Fruit fly (Drosophila melanogaster): ENCODE measurements around the gene Regnase-1.

The Regnase-1 gene

DNA sequence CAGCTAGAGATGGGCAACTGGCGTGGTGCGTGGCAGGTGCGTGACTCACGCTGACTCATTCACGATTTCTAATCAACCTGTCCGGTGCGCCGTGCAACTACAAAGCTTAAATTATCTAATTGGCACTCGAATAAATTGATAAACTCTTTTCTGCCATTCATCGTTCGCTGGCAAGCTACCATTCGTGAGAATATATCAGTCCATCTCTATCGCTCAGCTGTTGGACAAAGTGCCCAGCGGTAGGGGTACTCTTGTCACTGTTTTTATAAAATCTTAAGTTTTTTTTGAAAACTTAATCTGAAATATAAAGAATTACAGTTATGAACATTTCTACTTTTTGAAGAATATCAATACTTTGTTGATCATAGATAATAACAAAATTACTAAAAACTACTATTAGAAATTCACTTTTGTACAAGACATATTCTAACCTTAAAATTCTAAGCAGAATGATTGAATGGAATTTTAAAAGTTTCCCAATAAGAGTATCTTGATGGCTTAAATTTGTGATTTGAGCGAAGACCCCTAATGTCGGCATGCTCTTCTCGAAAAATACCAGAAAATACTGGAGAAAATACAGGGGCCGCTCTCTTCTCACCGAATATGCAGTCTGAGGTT lies 14.6 kb downstream of the Regnase-1 start, which contains the start of the genes PIG-L and psidin (continued):
- TF ChIP-seq hbn (GFP tag; IDR thresholded peaks at IDR 0.05; ENCODE audit: partially characterized antibody) (peak; percentile 76), BEAF-32 (GFP tag; optimal IDR thresholded peaks at IDR 0.05) (peak; percentile 93), Doc2 (GFP tag; IDR thresholded peaks at IDR 0.05) (no peak), bcd (GFP tag; optimal IDR thresholded peaks at IDR 0.05) (peak; percentile 71), CHES-1-like (GFP tag; optimal IDR thresholded peaks at IDR 0.05) (peak; percentile 58), CG11398 (GFP tag; optimal IDR thresholded peaks at IDR 0.05) (peak; percentile 56), pan (optimal IDR thresholded peaks at IDR 0.05) (no peak), pan (GFP tag; optimal IDR thresholded peaks at IDR 0.05 in 1 of 2, IDR thresholded peaks at IDR 0.05 in 1 of 2) (peak in 1 of 2 experiments; percentile 45), CG15269 (tag; optimal IDR thresholded peaks at IDR 0.05) (peak; percentile 89), fru (optimal IDR thresholded peaks at IDR 0.05) (no peak), zen2 (GFP tag; IDR thresholded peaks at IDR 0.05; ENCODE audit: partially characterized antibody) (peak; percentile 94), crp (GFP tag; optimal IDR thresholded peaks at IDR 0.05) (peak; percentile 80 to 95), en (GFP tag; optimal IDR thresholded peaks at IDR 0.05) (peak; percentile 37), CG8765 (GFP tag; IDR thresholded peaks at IDR 0.05) (peak; percentile 58), CG13775 (GFP tag; optimal IDR thresholded peaks at IDR 0.05) (peak; percentile 91), CG12155 (GFP tag; optimal IDR thresholded peaks at IDR 0.05) (peak; percentile 82), CG30403 (GFP tag; optimal IDR thresholded peaks at IDR 0.05) (peak; percentile 94), CG18011 (GFP tag; optimal IDR thresholded peaks at IDR 0.05) (peak; percentile 2), CG33557 (GFP tag; optimal IDR thresholded peaks at IDR 0.05) (peak; percentile 84), crc (GFP tag; optimal IDR thresholded peaks at IDR 0.05) (peak; percentile 30), Dad (GFP tag; optimal IDR thresholded peaks at IDR 0.05) (peak; percentile 56), ci (GFP tag; IDR thresholded peaks at IDR 0.05) (peak; percentile 66), CG11723 (GFP tag; optimal IDR thresholded peaks at IDR 0.05) (peak; percentile 56), run (tag; optimal IDR thresholded peaks at IDR 0.05) (peak; percentile 56), Hr78 (GFP tag; optimal IDR thresholded peaks at IDR 0.05) (no peak), Ptx1 (GFP tag; IDR thresholded peaks at IDR 0.05) (peak; percentile 88), CG14667 (GFP tag; IDR thresholded peaks at IDR 0.05) (peak; percentile 21; the same call in 1 of the 2 replicates), Nf-YC (tag; optimal IDR thresholded peaks at IDR 0.05) (peak; percentile 82), CG4854 (GFP tag; optimal IDR thresholded peaks at IDR 0.05) (peak; percentile 78), Ssrp (tag; optimal IDR thresholded peaks at IDR 0.05) (peak; percentile 85), Side (GFP tag; optimal IDR thresholded peaks at IDR 0.05) (peak; percentile 40), CG9817 (tag; optimal IDR thresholded peaks at IDR 0.05) (peak; percentile 84), CG2202 (tag; optimal IDR thresholded peaks at IDR 0.05) (peak; percentile 52), CG2889 (GFP tag; IDR thresholded peaks at IDR 0.05) (peak; percentile 65; the same call in 1 of the 3 replicates), ttk (GFP tag; IDR thresholded peaks at IDR 0.05) (peak; percentile 40), Hr39 (optimal IDR thresholded peaks at IDR 0.05) (no peak), CG12299 (tag; optimal IDR thresholded peaks at IDR 0.05) (peak; percentile 73), CG42726 (GFP tag; IDR thresholded peaks at IDR 0.05; ENCODE audit: partially characterized antibody) (peak; percentile 85), slou (GFP tag; optimal IDR thresholded peaks at IDR 0.05) (peak; percentile 44), vnd (GFP tag; IDR thresholded peaks at IDR 0.05; ENCODE audit: partially characterized antibody) (peak; percentile 96), Fer2 (tag; optimal IDR thresholded peaks at IDR 0.05) (peak; percentile 41), CG13296 (GFP tag; optimal IDR thresholded peaks at IDR 0.05) (peak; percentile 53), dan (GFP tag; IDR thresholded peaks at IDR 0.05) (no peak), prd (optimal IDR thresholded peaks at IDR 0.05) (no peak), prd (GFP tag; IDR thresholded peaks at IDR 0.05) (peak; percentile 84; the same call in 2 of the 3 replicates), btn (GFP tag; optimal IDR thresholded peaks at IDR 0.05) (no peak), CG6813 (GFP tag; optimal IDR thresholded peaks at IDR 0.05) (peak; percentile 20), CG7745 (tag; optimal IDR thresholded peaks at IDR 0.05) (no peak), br (optimal IDR thresholded peaks at IDR 0.05) (no peak), sens-2 (GFP tag; IDR thresholded peaks at IDR 0.05) (no peak)
